Fruit fly (Drosophila melanogaster) whole organism, prepupa: Measurements from ENCODE around the gene Cdep.

Experiments used
- CG11294 ChIP-seq: fragments of 200-800 bp; sonication (Bioruptor generic); IDR thresholded peaks from 2 replicates; pipeline ENCODE4 v1.3.6; 2022; ENCODE audit warnings: missing biosample characterization, missing genetic modification characterization
- CG8119 ChIP-seq: fragments of 200-800 bp; sonication (Bioruptor generic); IDR thresholded peaks from 3 replicates; pipeline ENCODE4 v1.3.6; 2022; ENCODE audit warnings: missing biosample characterization, missing genetic modification characterization
- CG8319 ChIP-seq: fragments of 200-800 bp; sonication (Bioruptor generic); optimal IDR thresholded peaks from 3 replicates; lab custom pipeline; 2016; ENCODE audit warnings: missing biosample characterization, missing genetic modification characterization
- CG8632 ChIP-seq: fragments of 200-800 bp; sonication (Bioruptor generic); optimal IDR thresholded peaks from 3 replicates; lab custom pipeline; 2016; ENCODE audit warnings: missing biosample characterization, missing genetic modification characterization
- Hr39 ChIP-seq: fragments of 200-800 bp; sonication (Bioruptor generic); optimal IDR thresholded peaks from 2 replicates; lab custom pipeline; 2016; ENCODE audit warnings: missing biosample characterization, missing genetic modification characterization
- Lpt ChIP-seq: fragments of 200-800 bp; sonication (Bioruptor generic); optimal IDR thresholded peaks from 3 replicates; lab custom pipeline; 2016; ENCODE audit warnings: missing biosample characterization, missing genetic modification characterization
- Sox15 ChIP-seq: fragments of 200-800 bp; sonication (Bioruptor generic); optimal IDR thresholded peaks from 3 replicates; lab custom pipeline; 2016; ENCODE audit warnings: missing biosample characterization, missing genetic modification characterization
- dsx ChIP-seq: fragments of 200-800 bp; optimal IDR thresholded peaks from 3 replicates; lab custom pipeline; 2019; ENCODE audit warnings: missing biosample characterization, mild to moderate bottlenecking, missing genetic modification characterization, moderate library complexity; ENCODE audit not compliant: poor library complexity, severe bottlenecking
- eg ChIP-seq: fragments of 200-800 bp; sonication (Bioruptor generic); IDR thresholded peaks from 3 replicates; pipeline ENCODE4 v1.3.6; 2022; ENCODE audit warnings: missing biosample characterization, missing genetic modification characterization
- fd85E ChIP-seq: fragments of 200-800 bp; sonication (Bioruptor generic); optimal IDR thresholded peaks from 3 replicates; lab custom pipeline; 2016; ENCODE audit warnings: missing biosample characterization, missing genetic modification characterization
- ss ChIP-seq, 2 experiments: fragments of 200-800 bp; sonication (Bioruptor generic); optimal IDR thresholded peaks; 2 replicates in 1 of 2; 3 replicates in 1 of 2; lab custom pipeline; 2017 to 2018; ENCODE audit warnings: mild to moderate bottlenecking in 2 of 2, missing biosample characterization in 2 of 2, missing genetic modification characterization in 2 of 2, moderate library complexity in 1 of 2
- topi ChIP-seq: fragments of 200-800 bp; sonication (Bioruptor generic); optimal IDR thresholded peaks from 3 replicates; lab custom pipeline; 2016; ENCODE audit warnings: missing biosample characterization, missing genetic modification characterization
- vri ChIP-seq: fragments of 200-800 bp; sonication (Bioruptor generic); optimal IDR thresholded peaks from 3 replicates; lab custom pipeline; 2016; ENCODE audit warnings: missing biosample characterization, mild to moderate bottlenecking, missing genetic modification characterization

DNA sequence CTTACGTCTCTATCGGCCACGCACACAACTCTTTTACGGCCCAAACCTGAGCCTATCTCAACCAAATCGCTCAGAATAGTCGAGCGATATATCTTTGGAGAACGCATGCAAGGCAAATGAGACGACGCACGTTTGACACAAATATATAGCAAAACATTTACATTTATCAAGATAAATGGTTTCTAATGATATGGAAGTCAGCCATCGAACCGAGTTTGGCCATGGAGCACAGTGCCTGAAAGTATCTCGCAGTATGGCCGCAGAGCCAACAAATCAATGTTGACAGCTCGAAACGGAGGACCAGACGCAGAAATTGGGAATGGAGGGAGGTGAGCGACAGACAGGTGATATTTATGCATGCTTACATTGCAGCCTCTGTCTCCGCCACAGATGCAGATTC, 77.1 kb downstream of the Cdep start:
- TF ChIP-seq ss (GFP tag; optimal IDR thresholded peaks at IDR 0.05; lab: Kevin White, UChicago) (no peak), CG11294 (GFP tag; lab: Robert Waterston, UW) (no peak), CG8119 (GFP tag; lab: Robert Waterston, UW) (no peak), dsx (GFP tag; lab: Kevin White, UChicago) (no peak), Hr39 (GFP tag; lab: Kevin White, UChicago) (no peak), Lpt (GFP tag; lab: Kevin White, UChicago) (no peak), vri (GFP tag; lab: Kevin White, UChicago) (no peak), CG8319 (GFP tag; lab: Kevin White, UChicago) (no peak), fd85E (GFP tag; lab: Kevin White, UChicago) (no peak), CG8632 (GFP tag; lab: Kevin White, UChicago) (no peak), Sox15 (GFP tag; lab: Kevin White, UChicago) (no peak), eg (GFP tag; lab: Robert Waterston, UW) (no peak), topi (GFP tag; lab: Kevin White, UChicago) (no peak)
